Fruit fly (Drosophila melanogaster) whole organism, adult: Measurements from ENCODE around the gene CG31922.
A peak's percentile ranks its signal among the peaks of the same experiment; 100 is the strongest.

Experiments used
- CG11617 ChIP-seq: fragments of 200-800 bp; sonication (Bioruptor generic); optimal IDR thresholded peaks from 2 replicates; lab custom pipeline; 2017; ENCODE audit warnings: mild to moderate bottlenecking, missing biosample characterization, missing genetic modification reagents, missing genetic modification characterization
- CG12768 ChIP-seq: fragments of 200-800 bp; sonication (Bioruptor generic); optimal IDR thresholded peaks from 2 replicates; lab custom pipeline; 2017; ENCODE audit warnings: missing biosample characterization, missing genetic modification characterization, mild to moderate bottlenecking, moderate library complexity, missing genetic modification reagents
- CG14711 ChIP-seq: fragments of 200-800 bp; sonication (Bioruptor generic); optimal IDR thresholded peaks from 2 replicates; lab custom pipeline; 2018; ENCODE audit warnings: missing biosample characterization, mild to moderate bottlenecking, missing genetic modification characterization, moderate library complexity
- CG1620 ChIP-seq: fragments of 200-800 bp; sonication (Bioruptor generic); optimal IDR thresholded peaks from 2 replicates; lab custom pipeline; 2016; ENCODE audit warnings: missing biosample characterization, missing genetic modification characterization
- CG33017 ChIP-seq: fragments of 200-800 bp; sonication (Bioruptor generic); optimal IDR thresholded peaks from 2 replicates; lab custom pipeline; 2018; ENCODE audit warnings: missing biosample characterization, mild to moderate bottlenecking, missing genetic modification characterization, moderate library complexity
- CG5204 ChIP-seq: fragments of 200-800 bp; sonication (Bioruptor generic); optimal IDR thresholded peaks from 2 replicates; lab custom pipeline; 2016; ENCODE audit warnings: missing biosample characterization, missing genetic modification characterization
- CG7045 ChIP-seq: fragments of 200-800 bp; sonication (Bioruptor generic); optimal IDR thresholded peaks from 2 replicates; lab custom pipeline; 2017; ENCODE audit warnings: missing biosample characterization, mild to moderate bottlenecking, missing genetic modification characterization
- CG7101 ChIP-seq: fragments of 200-800 bp; sonication (Bioruptor generic); optimal IDR thresholded peaks from 2 replicates; lab custom pipeline; 2018; ENCODE audit warnings: missing biosample characterization, mild to moderate bottlenecking, missing genetic modification characterization, moderate library complexity
- Clk ChIP-seq: fragments of 200-800 bp; sonication (Bioruptor generic); optimal IDR thresholded peaks from 2 replicates; lab custom pipeline; 2017; ENCODE audit warnings: missing biosample characterization, missing genetic modification characterization
- Crg-1 ChIP-seq: fragments of 200-800 bp; sonication (Bioruptor generic); optimal IDR thresholded peaks from 2 replicates; lab custom pipeline; 2016; ENCODE audit warnings: missing biosample characterization, missing genetic modification characterization
- Hr96 ChIP-seq: fragments of 200-800 bp; sonication (Bioruptor generic); optimal IDR thresholded peaks from 2 replicates; lab custom pipeline; 2016; ENCODE audit warnings: missing biosample characterization, missing genetic modification characterization
- Mnt ChIP-seq: fragments of 200-800 bp; sonication (Bioruptor generic); optimal IDR thresholded peaks from 2 replicates; lab custom pipeline; 2016; ENCODE audit warnings: missing biosample characterization, mild to moderate bottlenecking, missing genetic modification characterization
- bab1 ChIP-seq: fragments of 200-800 bp; sonication (Bioruptor generic); optimal IDR thresholded peaks from 3 replicates; lab custom pipeline; 2019; ENCODE audit warnings: missing biosample characterization, mild to moderate bottlenecking, missing genetic modification characterization, moderate library complexity
- cic ChIP-seq: fragments of 200-800 bp; sonication (Bioruptor generic); optimal IDR thresholded peaks from 2 replicates; lab custom pipeline; 2017; ENCODE audit warnings: missing biosample characterization, mild to moderate bottlenecking, missing genetic modification characterization, moderate library complexity
- cnc ChIP-seq, 2 experiments: fragments of >200 bp; optimal IDR thresholded peaks; 2 replicates each; lab custom pipeline; 2017
- kay ChIP-seq: fragments of 200-800 bp; sonication (Bioruptor generic); peaks from one replicate; lab custom pipeline; 2016; ENCODE audit warnings: missing biosample characterization, missing genetic modification characterization, borderline replicate concordance
- ovo ChIP-seq: fragments of 200-800 bp; sonication (Bioruptor generic); optimal IDR thresholded peaks from 2 replicates; lab custom pipeline; 2016; ENCODE audit warnings: missing biosample characterization, missing genetic modification characterization
- pad ChIP-seq: fragments of 200-800 bp; sonication (Bioruptor generic); optimal IDR thresholded peaks from 3 replicates; lab custom pipeline; 2017; ENCODE audit warnings: missing biosample characterization, missing genetic modification characterization, mild to moderate bottlenecking, moderate library complexity, missing genetic modification reagents
- tj ChIP-seq: fragments of 200-800 bp; sonication (Bioruptor generic); optimal IDR thresholded peaks from 3 replicates; lab custom pipeline; 2017; ENCODE audit warnings: missing biosample characterization, mild to moderate bottlenecking, missing genetic modification characterization, moderate library complexity
- toe ChIP-seq: fragments of 200-800 bp; sonication (Bioruptor generic); optimal IDR thresholded peaks from 2 replicates; lab custom pipeline; 2016; ENCODE audit warnings: missing biosample characterization, missing genetic modification characterization

The CG31922 gene

dm6 chr2L:1124265-1124664 is 45.7 kb upstream of the CG31922 start:
- no peak for TF ChIP-seq Mnt
- peak; percentile 92 for TF ChIP-seq CG12768
- peak; percentile 34 for TF ChIP-seq Clk (GFP tag; lab: Kevin White, UChicago)
- TF ChIP-seq CG7101 (tag; lab: Kevin White, UChicago): no peak
- TF ChIP-seq CG14711 (tag; lab: Kevin White, UChicago): no peak
- TF ChIP-seq Crg-1 (GFP tag; lab: Kevin White, UChicago): no peak
- TF ChIP-seq CG33017: peak; percentile 41
- TF ChIP-seq CG7045 (GFP tag; lab: Kevin White, UChicago): peak; percentile 17
- no peak for TF ChIP-seq CG5204 (GFP tag; lab: Kevin White, UChicago)
- peak; percentile 36 for TF ChIP-seq tj (GFP tag; lab: Kevin White, UChicago)

- TF ChIP-seq kay: peak; percentile 59
- TF ChIP-seq cic (GFP tag; lab: Kevin White, UChicago): peak; percentile 100
- TF ChIP-seq CG33017: peak; percentile 44
- no peak for TF ChIP-seq Hr96 (GFP tag; lab: Kevin White, UChicago)
- TF ChIP-seq Clk (GFP tag; lab: Kevin White, UChicago): no peak
Measured at dm6 chr2L:1125437-1125836, 44.5 kb upstream of the CG31922 start.

- TF ChIP-seq CG7101 (tag; lab: Kevin White, UChicago): no peak
- TF ChIP-seq kay: peak; percentile 91
- TF ChIP-seq Mnt: peak; percentile 9
- TF ChIP-seq tj (GFP tag; lab: Kevin White, UChicago): no peak
Measured at dm6 chr2L:1126527-1126926, 43.5 kb upstream of the CG31922 start.

dm6 chr2L:1127434-1128089 is 42.4 kb upstream of the CG31922 start:
- TF ChIP-seq CG33017 (no peak), cic (GFP tag; lab: Kevin White, UChicago) (peak; percentile 83), CG12768 (peak; percentile 7)

- TF ChIP-seq kay: no peak
- TF ChIP-seq CG1620 (GFP tag; lab: Kevin White, UChicago): no peak
- TF ChIP-seq tj (GFP tag; lab: Kevin White, UChicago): peak; percentile 28
- TF ChIP-seq toe (GFP tag; lab: Kevin White, UChicago): no peak
- TF ChIP-seq CG14711 (tag; lab: Kevin White, UChicago): no peak
- TF ChIP-seq CG12768: no peak
- peak in 1 of 2 experiments; percentile 74 for TF ChIP-seq cnc (optimal IDR thresholded peaks at IDR 0.05; lab: Kevin White, UChicago)
- no peak for TF ChIP-seq CG7045 (GFP tag; lab: Kevin White, UChicago)
- no peak for TF ChIP-seq CG5204 (GFP tag; lab: Kevin White, UChicago)
Measured at dm6 chr2L:1128344-1128931, 41.5 kb upstream of the CG31922 start.

dm6 chr2L:1128932-1129887 is 40.8 kb upstream of the CG31922 start, which contains the start of the genes Pino and TBC1D23:
TSS of gene Pino (minus strand) at chr2L:1128953.
TSS of gene TBC1D23 (plus strand) at chr2L:1129316.
- TF ChIP-seq Crg-1 (GFP tag; lab: Kevin White, UChicago) (peak; percentile 54), Clk (GFP tag; lab: Kevin White, UChicago) (peak; percentile 45), CG5204 (GFP tag; lab: Kevin White, UChicago) (peak; percentile 75), CG1620 (GFP tag; lab: Kevin White, UChicago) (peak; percentile 58), CG14711 (tag; lab: Kevin White, UChicago) (peak; percentile 73), Mnt (peak; percentile 15), bab1 (GFP tag; lab: Kevin White, UChicago) (peak; percentile 48), toe (GFP tag; lab: Kevin White, UChicago) (peak; percentile 83), kay (no peak), CG7045 (GFP tag; lab: Kevin White, UChicago) (peak; percentile 73), CG12768 (peak; percentile 67), CG7101 (tag; lab: Kevin White, UChicago) (peak; percentile 80), cic (GFP tag; lab: Kevin White, UChicago) (no peak), CG33017 (peak; percentile 78), Hr96 (GFP tag; lab: Kevin White, UChicago) (peak; percentile 55), pad (GFP tag; lab: Kevin White, UChicago) (peak; percentile 41), CG11617 (GFP tag; lab: Kevin White, UChicago) (peak; percentile 75), ovo (GFP tag; lab: Kevin White, UChicago) (peak; percentile 36), tj (GFP tag; lab: Kevin White, UChicago) (peak; percentile 40), cnc (optimal IDR thresholded peaks at IDR 0.05; lab: Kevin White, UChicago) (no peak)
